Worm (Caenorhabditis elegans): ENCODE data around the gene warf-1.

Gene warf-1

ce11 chrIV:7651120-7651519, 16.5 kb downstream of the warf-1 start, which contains the start of gene cima-1 (continued):
- TF ChIP-seq hpl-2 (GFP tag; optimal IDR thresholded peaks at IDR 0.05) = no peak
- peak; percentile 88 for TF ChIP-seq blmp-1 (tag; optimal IDR thresholded peaks at IDR 0.05)
- TF ChIP-seq dpl-1 (GFP tag; optimal IDR thresholded peaks at IDR 0.05) = no peak
- no peak for TF ChIP-seq efl-1 (optimal IDR thresholded peaks at IDR 0.05)
- TF ChIP-seq efl-1 (GFP tag; optimal IDR thresholded peaks at IDR 0.05 in 1 of 2) = no peak
- TF ChIP-seq grh-1 (GFP tag; IDR thresholded peaks at IDR 0.05) = no peak
- no peak for TF ChIP-seq C16A3.4 (tag; optimal IDR thresholded peaks at IDR 0.05)
- TF ChIP-seq nhr-11 (tag; optimal IDR thresholded peaks at IDR 0.05) = no peak
- TF ChIP-seq F16B12.6 (tag; optimal IDR thresholded peaks at IDR 0.05) = no peak
- peak in 1 of 2 experiments; percentile 30 for TF ChIP-seq lsy-2 (tag; optimal IDR thresholded peaks at IDR 0.05)
- no peak for TF ChIP-seq nhr-19 (GFP tag; conservative IDR thresholded peaks at IDR 0.05)
- no peak for TF ChIP-seq lin-13 (GFP tag; optimal IDR thresholded peaks at IDR 0.05)
- TF ChIP-seq lin-15B (tag; optimal IDR thresholded peaks at IDR 0.05) = no peak
- TF ChIP-seq mep-1 (tag; optimal IDR thresholded peaks at IDR 0.05) = peak; percentile 36
- TF ChIP-seq fkh-10 (GFP tag; optimal IDR thresholded peaks at IDR 0.05) = no peak
- TF ChIP-seq elt-3 (tag; optimal IDR thresholded peaks at IDR 0.05) = peak in 5 of 6 experiments; percentile 6 to 92 (median 57)

- TF ChIP-seq pax-3 (tag; optimal IDR thresholded peaks at IDR 0.05) (no peak), lir-3 (tag; optimal IDR thresholded peaks at IDR 0.05; ENCODE audit: poor library complexity) (no peak), nhr-237 (tag; optimal IDR thresholded peaks at IDR 0.05) (no peak), ama-1 (optimal IDR thresholded peaks at IDR 0.05) (no peak), isw-1 (GFP tag; IDR thresholded peaks at IDR 0.05) (no peak), ztf-11 (tag; optimal IDR thresholded peaks at IDR 0.05) (no peak), irx-1 (tag; optimal IDR thresholded peaks at IDR 0.05) (no peak), zag-1 (tag; optimal IDR thresholded peaks at IDR 0.05) (no peak), tlp-1 (tag; optimal IDR thresholded peaks at IDR 0.05) (no peak), unc-130 (tag; optimal IDR thresholded peaks at IDR 0.05) (no peak), hlh-17 (GFP tag; optimal IDR thresholded peaks at IDR 0.05; ENCODE audit: borderline replicate concordance) (no peak)
Measured at ce11 chrIV:7653198-7653597, 18.6 kb downstream of the warf-1 start.

ce11 chrIV:7654212-7654778, 19.7 kb downstream of the warf-1 start, which contains the start of gene nrde-4:
Gene nrde-4 (minus strand): TSS chrIV:7654262.
- TF ChIP-seq fkh-8 (tag; optimal IDR thresholded peaks at IDR 0.05) (peak; percentile 66), vab-15 (tag; optimal IDR thresholded peaks at IDR 0.05) (no peak), aha-1 (tag; optimal IDR thresholded peaks at IDR 0.05) (no peak), alr-1 (tag; optimal IDR thresholded peaks at IDR 0.05; ENCODE audit: borderline replicate concordance) (no peak), sox-4 (tag; optimal IDR thresholded peaks at IDR 0.05) (no peak), hlh-17 (GFP tag; optimal IDR thresholded peaks at IDR 0.05; ENCODE audit: borderline replicate concordance) (no peak), hpl-2 (GFP tag; optimal IDR thresholded peaks at IDR 0.05) (no peak), nhr-77 (tag; optimal IDR thresholded peaks at IDR 0.05) (peak; percentile 54), lir-3 (tag; optimal IDR thresholded peaks at IDR 0.05; ENCODE audit: poor library complexity) (peak; percentile 70), nhr-12 (tag; optimal IDR thresholded peaks at IDR 0.05) (no peak), lin-39 (tag; optimal IDR thresholded peaks at IDR 0.05) (no peak), ceh-63 (GFP tag; optimal IDR thresholded peaks at IDR 0.05) (no peak), ces-1 (GFP tag; optimal IDR thresholded peaks at IDR 0.05) (no peak), efl-3 (GFP tag; optimal IDR thresholded peaks at IDR 0.05) (no peak), aly-2 (tag; optimal IDR thresholded peaks at IDR 0.05) (no peak), unc-98 (GFP tag; IDR thresholded peaks at IDR 0.05) (no peak), ztf-4 (tag; optimal IDR thresholded peaks at IDR 0.05) (no peak), pag-3 (tag; optimal IDR thresholded peaks at IDR 0.05; ENCODE audit: borderline replicate concordance, insufficient read depth) (peak; percentile 70), skn-1 (tag; optimal IDR thresholded peaks at IDR 0.05) (peak; percentile 71), sup-37 (GFP tag; optimal IDR thresholded peaks at IDR 0.05) (no peak), dpl-1 (GFP tag; optimal IDR thresholded peaks at IDR 0.05) (peak; percentile 69 to 76 (median 69)), rnt-1 (tag; optimal IDR thresholded peaks at IDR 0.05) (peak; percentile 88), mdl-1 (tag; optimal IDR thresholded peaks at IDR 0.05) (peak in 1 of 2 experiments; percentile 8), lin-14 (GFP tag; optimal IDR thresholded peaks at IDR 0.05) (peak; percentile 84), nhr-20 (tag; optimal IDR thresholded peaks at IDR 0.05) (peak; percentile 63), blmp-1 (tag; optimal IDR thresholded peaks at IDR 0.05) (peak; percentile 99), lin-35 (GFP tag; optimal IDR thresholded peaks at IDR 0.05) (peak; percentile 54 to 85), mab-9 (GFP tag; IDR thresholded peaks at IDR 0.05) (no peak), nhr-237 (tag; optimal IDR thresholded peaks at IDR 0.05) (peak; percentile 21)
